Worm (Caenorhabditis elegans): Measurements from ENCODE around the gene nlp-76.

The nlp-76 gene

DNA sequence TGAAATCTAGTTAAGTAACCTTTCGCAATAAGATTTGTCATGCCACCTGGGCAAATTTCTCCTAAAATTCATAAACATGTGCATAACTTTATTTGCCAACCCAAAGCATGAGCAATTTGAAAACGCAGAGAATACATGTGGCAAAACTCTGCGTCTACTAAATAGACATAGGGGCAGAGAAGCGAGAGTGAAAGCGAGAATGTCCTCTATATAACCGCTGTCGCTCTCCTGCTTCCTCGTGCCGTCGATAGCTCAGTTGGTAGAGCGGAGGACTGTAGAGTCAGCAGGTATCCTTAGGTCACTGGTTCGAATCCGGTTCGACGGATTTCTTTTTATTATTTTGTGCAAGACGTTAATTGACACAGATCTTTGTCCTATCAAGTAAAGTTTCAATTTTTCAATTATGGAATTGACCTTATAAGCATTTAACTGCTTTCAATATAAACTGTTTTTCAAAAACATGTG lies 1.3 kb upstream of the nlp-76 start (continued):
- TF ChIP-seq ztf-3 (GFP tag; optimal IDR thresholded peaks at IDR 0.05), result peak; percentile 69
- peak; percentile 72; the same call in 1 of the 2 replicates for TF ChIP-seq D2030.7 (GFP tag; IDR thresholded peaks at IDR 0.05)

DNA sequence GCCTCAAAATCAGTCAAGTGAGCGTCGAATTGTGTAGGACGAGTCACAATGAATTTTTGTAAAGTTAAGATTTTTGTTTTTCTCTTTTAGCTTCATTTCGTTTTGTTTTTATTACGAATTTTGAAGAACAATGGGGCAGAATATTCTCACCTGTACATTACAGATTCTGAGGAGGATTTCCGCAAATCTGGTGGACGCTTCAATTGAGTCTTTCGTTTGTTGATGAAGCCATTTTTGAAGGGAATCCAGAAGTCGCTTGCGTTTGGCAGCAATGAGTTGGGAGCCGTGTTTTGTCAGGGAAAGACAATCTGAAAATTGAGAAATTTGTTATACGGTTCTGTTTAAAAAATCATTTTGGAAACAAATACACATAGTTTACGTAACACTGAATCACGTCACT lies 740 bp upstream of the nlp-76 start:
- TF ChIP-seq lin-54 (GFP tag; optimal IDR thresholded peaks at IDR 0.05) (no peak), attf-6 (GFP tag; IDR thresholded peaks at IDR 0.05) (0 out of 2 replicates have a peak, but pooled peaks have one; percentile 18), ama-1 (optimal IDR thresholded peaks at IDR 0.05) (peak; percentile 48), ama-1 (GFP tag; optimal IDR thresholded peaks at IDR 0.05) (no peak)

DNA sequence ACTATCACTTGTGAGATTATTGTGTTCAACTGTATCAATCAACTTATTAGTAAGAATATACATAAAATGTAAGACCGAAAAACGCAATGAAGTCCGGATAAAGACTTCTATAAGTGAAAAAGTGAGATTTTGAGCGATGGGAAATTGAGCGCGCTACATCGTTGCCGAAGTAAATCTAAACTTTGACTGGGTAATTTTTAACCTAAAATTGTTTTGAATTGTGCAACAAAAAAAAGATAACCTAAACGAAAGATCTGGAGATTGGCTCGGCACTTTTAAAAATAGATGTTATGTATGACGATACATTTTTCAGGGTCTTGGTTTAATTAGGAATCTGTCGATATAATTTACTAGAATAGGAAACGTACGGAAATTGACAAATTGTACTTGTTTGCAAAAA lies 589 bp downstream of the nlp-76 start:
- no peak for TF ChIP-seq mes-4 (tag; optimal IDR thresholded peaks at IDR 0.05)
- TF ChIP-seq mel-28 (tag; optimal IDR thresholded peaks at IDR 0.05; ENCODE audit: borderline replicate concordance), result no peak
- TF ChIP-seq snpc-1.1 (tag; optimal IDR thresholded peaks at IDR 0.05; ENCODE audit: insufficient read depth), result no peak
- TF ChIP-seq lin-54 (GFP tag; optimal IDR thresholded peaks at IDR 0.05), result peak; percentile 8
- 0 out of 2 replicates have a peak, but pooled peaks have one; percentile 9 for TF ChIP-seq bed-1 (GFP tag; IDR thresholded peaks at IDR 0.05)
- TF ChIP-seq nfya-2 (GFP tag; IDR thresholded peaks at IDR 0.05), result no peak

DNA sequence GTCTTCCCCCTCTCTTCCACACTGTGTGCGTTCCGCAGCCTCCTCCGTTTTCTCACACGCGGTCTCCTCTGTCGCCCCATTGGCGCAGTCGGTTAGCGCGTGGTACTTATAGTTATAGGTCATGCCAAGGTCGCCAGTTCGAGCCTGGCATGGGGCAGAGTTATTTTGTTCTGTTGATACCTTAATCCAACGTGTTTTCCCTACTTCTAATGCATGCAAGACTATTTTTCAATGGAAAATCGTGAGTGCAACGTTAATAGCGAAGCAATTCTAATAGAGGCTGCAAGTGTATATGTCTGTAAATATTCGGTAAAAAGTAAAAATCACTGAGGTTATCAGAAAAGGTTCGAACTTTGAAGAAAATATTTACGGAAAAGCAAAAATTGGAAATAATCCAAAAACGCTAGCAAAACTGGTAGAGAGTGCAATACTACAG lies 2.6 kb downstream of the nlp-76 start:
- TF ChIP-seq repo-1 (tag; optimal IDR thresholded peaks at IDR 0.05) (peak; percentile 74), snpc-1.1 (tag; optimal IDR thresholded peaks at IDR 0.05; ENCODE audit: insufficient read depth) (peak; percentile 60), F22D6.2 (tag; optimal IDR thresholded peaks at IDR 0.05) (peak; percentile 37), F49E8.2 (tag; optimal IDR thresholded peaks at IDR 0.05; ENCODE audit: insufficient read depth) (no peak), F37B4.10 (GFP tag; IDR thresholded peaks at IDR 0.05) (0 out of 2 replicates have a peak, but pooled peaks have one; percentile 59), egl-44 (GFP tag; IDR thresholded peaks at IDR 0.05) (no peak), B0261.1 (tag; optimal IDR thresholded peaks at IDR 0.05) (peak; percentile 96), ztf-26 (tag; optimal IDR thresholded peaks at IDR 0.05) (peak; percentile 75), D2030.7 (GFP tag; IDR thresholded peaks at IDR 0.05) (peak; percentile 75), madf-6 (GFP tag; IDR thresholded peaks at IDR 0.05) (peak; percentile 47; the same call in 1 of the 2 replicates), sdz-38 (tag; optimal IDR thresholded peaks at IDR 0.05) (no peak), F57C9.4 (tag; optimal IDR thresholded peaks at IDR 0.05) (no peak), ztf-6 (GFP tag; IDR thresholded peaks at IDR 0.05) (no peak), F39B2.1 (GFP tag; IDR thresholded peaks at IDR 0.05) (no peak), let-526 (GFP tag; IDR thresholded peaks at IDR 0.05) (0 out of 2 replicates have a peak, but pooled peaks have one; percentile 13), ceh-91 (GFP tag; IDR thresholded peaks at IDR 0.05) (no peak), die-1 (tag; optimal IDR thresholded peaks at IDR 0.05) (peak; percentile 81), lin-26 (GFP tag; IDR thresholded peaks at IDR 0.05) (peak; percentile 83), madf-10 (tag; optimal IDR thresholded peaks at IDR 0.05) (peak; percentile 71), let-607 (tag; optimal IDR thresholded peaks at IDR 0.05) (peak; percentile 44), bed-2 (GFP tag; IDR thresholded peaks at IDR 0.05) (no peak), unc-62 (GFP tag; optimal IDR thresholded peaks at IDR 0.05) (no peak), dox-1 (GFP tag; IDR thresholded peaks at IDR 0.05) (peak; percentile 84), ama-1 (optimal IDR thresholded peaks at IDR 0.05) (no peak), ama-1 (GFP tag; optimal IDR thresholded peaks at IDR 0.05) (peak in 1 of 2 experiments; percentile 72), hmg-1.2 (GFP tag; IDR thresholded peaks at IDR 0.05) (peak; percentile 79), C17E4.6 (GFP tag; IDR thresholded peaks at IDR 0.05) (no peak), egl-18 (GFP tag; IDR thresholded peaks at IDR 0.05) (0 out of 2 replicates have a peak, but pooled peaks have one; percentile 34), ceh-27 (GFP tag; optimal IDR thresholded peaks at IDR 0.05) (peak; percentile 76), gei-17 (GFP tag; optimal IDR thresholded peaks at IDR 0.05) (peak; percentile 69), chd-7 (tag; optimal IDR thresholded peaks at IDR 0.05) (peak; percentile 84), nfya-1 (tag; optimal IDR thresholded peaks at IDR 0.05; ENCODE audit: borderline replicate concordance, insufficient read depth) (no peak), F10E7.11 (tag; optimal IDR thresholded peaks at IDR 0.05) (peak; percentile 23), snpc-1.3 (tag; optimal IDR thresholded peaks at IDR 0.05; ENCODE audit: insufficient read depth) (peak; percentile 66), sea-2 (GFP tag; IDR thresholded peaks at IDR 0.05) (no peak)

Data from whole organism, young adult.